Fruit fly (Drosophila melanogaster) whole organism: ENCODE measurements around the gene CG17010.

Experiments used
- CG8478 ChIP-seq: fragments of >200 bp; optimal IDR thresholded peaks from 2 replicates; lab custom pipeline; 2018; ENCODE audit warnings: inconsistent platforms
- Dll ChIP-seq: fragments of >200 bp; optimal IDR thresholded peaks from 2 replicates; lab custom pipeline; 2017
- EcR ChIP-seq, 2 experiments: fragments of >200 bp; optimal IDR thresholded peaks; 2 replicates each; lab custom pipeline; 2017; ENCODE audit warnings: missing biosample characterization in 2 of 2, missing genetic modification characterization in 2 of 2, missing genetic modification reagents in 2 of 2
- pan ChIP-seq: fragments of >200 bp; optimal IDR thresholded peaks from 2 replicates; lab custom pipeline; 2017
- psq ChIP-seq: fragments of >200 bp; optimal IDR thresholded peaks from 2 replicates; lab custom pipeline; 2017
- usp ChIP-seq: fragments of >200 bp; optimal IDR thresholded peaks from 2 replicates; lab custom pipeline; 2017; ENCODE audit warnings: missing biosample characterization, missing genetic modification characterization, mixed read lengths

DNA sequence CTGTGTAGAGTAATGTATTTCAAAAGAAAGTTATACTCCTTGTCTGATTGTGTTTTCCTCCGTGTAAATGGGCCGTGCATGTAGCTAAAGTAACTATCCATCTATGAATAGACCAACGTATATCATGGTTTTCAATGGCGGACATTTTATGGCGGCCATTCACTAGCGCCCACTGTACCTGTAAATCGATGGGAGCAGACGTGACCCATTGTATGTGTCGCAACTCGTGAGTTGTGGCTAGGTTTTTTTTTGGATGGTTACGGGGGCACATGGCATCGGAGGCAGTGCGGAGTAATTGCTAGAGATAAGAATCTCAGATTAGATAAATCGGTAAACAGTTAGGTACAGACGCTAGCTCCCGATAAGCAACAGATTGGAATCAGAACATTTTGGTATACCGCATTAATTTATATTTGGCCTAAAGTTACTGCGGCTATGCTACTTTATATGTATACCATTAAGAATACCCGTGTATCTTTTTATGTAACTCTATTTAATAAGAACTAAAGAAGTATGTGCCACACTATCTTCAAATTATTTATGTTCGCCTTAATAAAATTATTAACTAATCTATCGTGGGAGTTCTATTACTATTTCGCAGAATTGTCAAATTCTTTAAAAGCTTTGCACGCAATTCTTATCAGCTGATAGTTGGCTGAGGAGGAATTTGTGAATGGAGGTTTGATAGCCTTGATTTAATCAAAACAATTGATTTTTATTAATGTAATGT, 9.9 kb upstream of the CG17010 start:
- TF ChIP-seq usp (GFP tag; lab: Kevin White, UChicago) = no peak
- no peak for TF ChIP-seq pan (lab: Kevin White, UChicago)
- TF ChIP-seq EcR (GFP tag; optimal IDR thresholded peaks at IDR 0.05; lab: Kevin White, UChicago) = no peak
- no peak for TF ChIP-seq CG8478 (lab: Kevin White, UChicago)
- no peak for TF ChIP-seq psq (lab: Kevin White, UChicago)
- TF ChIP-seq Dll (lab: Kevin White, UChicago) = no peak
